Worm (Caenorhabditis elegans): ENCODE results near the gene ztf-27.

ce11 chrII:10435836-10436235 is 50.7 kb downstream of the ztf-27 start, which contains the start of gene cut-4:
- TF ChIP-seq ztf-11 (tag; optimal IDR thresholded peaks at IDR 0.05) (no peak), daf-8 (GFP tag; IDR thresholded peaks at IDR 0.05) (no peak), pha-4 (GFP tag; IDR thresholded peaks at IDR 0.05) (no peak), pha-4 (tag; optimal IDR thresholded peaks at IDR 0.05) (no peak), skn-1 (tag; optimal IDR thresholded peaks at IDR 0.05) (no peak), aly-2 (tag; optimal IDR thresholded peaks at IDR 0.05) (no peak), hif-1 (tag; optimal IDR thresholded peaks at IDR 0.05) (no peak), mxl-3 (GFP tag; optimal IDR thresholded peaks at IDR 0.05) (no peak), spr-3 (GFP tag; optimal IDR thresholded peaks at IDR 0.05) (no peak), ceh-20 (GFP tag; IDR thresholded peaks at IDR 0.05) (no peak)

Measured in whole organism, L4 larva.